Fruit fly (Drosophila melanogaster) whole organism, embryonic: ENCODE data around the gene CG32318.

ENCODE experiments used
- Abd-B ChIP-seq: fragments of 200-800 bp; sonication (Bioruptor generic); optimal IDR thresholded peaks from 2 replicates; lab custom pipeline; 2018; ENCODE audit warnings: missing biosample characterization, mild to moderate bottlenecking, missing genetic modification characterization, moderate library complexity
- BEAF-32 ChIP-seq: fragments of 200-800 bp; sonication (Bioruptor generic); optimal IDR thresholded peaks from 3 replicates; lab custom pipeline; 2017; ENCODE audit warnings: missing biosample characterization, missing genetic modification characterization, mild to moderate bottlenecking, moderate library complexity, missing genetic modification reagents
- Blimp-1 ChIP-seq: fragments of 200-800 bp; sonication (Bioruptor generic); optimal IDR thresholded peaks from 3 replicates; lab custom pipeline; 2018; ENCODE audit warnings: missing biosample characterization, missing genetic modification characterization, mild to moderate bottlenecking, moderate library complexity, missing genetic modification reagents
- CG10274 ChIP-seq: fragments of 200-800 bp; sonication (Bioruptor generic); optimal IDR thresholded peaks from 3 replicates; lab custom pipeline; 2017; ENCODE audit warnings: missing biosample characterization, mild to moderate bottlenecking, missing genetic modification characterization
- CG10431 ChIP-seq: fragments of 200-800 bp; sonication (Bioruptor generic); optimal IDR thresholded peaks from 3 replicates; lab custom pipeline; 2018; ENCODE audit warnings: missing biosample characterization, mild to moderate bottlenecking, missing genetic modification characterization
- CG11723 ChIP-seq: fragments of 200-800 bp; sonication (Bioruptor generic); optimal IDR thresholded peaks from 2 replicates; lab custom pipeline; 2017; ENCODE audit warnings: missing biosample characterization, mild to moderate bottlenecking, missing genetic modification characterization
- CG12104 ChIP-seq: fragments of 200-800 bp; sonication (Bioruptor generic); optimal IDR thresholded peaks from 3 replicates; lab custom pipeline; 2016; ENCODE audit warnings: missing biosample characterization, missing genetic modification characterization
- CG13624 ChIP-seq: fragments of 200-800 bp; sonication (Bioruptor generic); optimal IDR thresholded peaks from 2 replicates; lab custom pipeline; 2016; ENCODE audit warnings: missing biosample characterization, missing genetic modification characterization
- CG1603 ChIP-seq: fragments of 200-800 bp; sonication (Bioruptor generic); optimal IDR thresholded peaks from 2 replicates; lab custom pipeline; 2019; ENCODE audit warnings: missing biosample characterization, mild to moderate bottlenecking, missing genetic modification characterization, moderate library complexity
- CG16779 ChIP-seq: fragments of 200-800 bp; sonication (Bioruptor generic); IDR thresholded peaks from 2 replicates; pipeline ENCODE4 v1.3.6; 2022; ENCODE audit warnings: missing biosample characterization, missing genetic modification characterization
- CG17568 ChIP-seq: fragments of 200-800 bp; sonication (Bioruptor generic); optimal IDR thresholded peaks from 2 replicates; lab custom pipeline; 2018; ENCODE audit warnings: missing biosample characterization, mild to moderate bottlenecking, missing genetic modification characterization, moderate library complexity
- CG17912 ChIP-seq: fragments of 200-800 bp; sonication (Bioruptor generic); optimal IDR thresholded peaks from 2 replicates; lab custom pipeline; 2018; ENCODE audit warnings: missing biosample characterization, mild to moderate bottlenecking, missing genetic modification characterization
- CG18476 ChIP-seq: fragments of 200-800 bp; sonication (Bioruptor generic); optimal IDR thresholded peaks from 2 replicates; lab custom pipeline; 2016; ENCODE audit warnings: missing biosample characterization, mild to moderate bottlenecking, missing genetic modification characterization
- CG4360 ChIP-seq: fragments of 200-800 bp; sonication (Bioruptor generic); IDR thresholded peaks from 2 replicates; pipeline ENCODE4 v1.3.6; 2022; ENCODE audit warnings: missing biosample characterization, missing genetic modification characterization
- CG7556 ChIP-seq: fragments of 200-800 bp; sonication (Bioruptor generic); optimal IDR thresholded peaks from 2 replicates; lab custom pipeline; 2017; ENCODE audit warnings: missing biosample characterization, mild to moderate bottlenecking, missing genetic modification characterization
- CG8281 ChIP-seq: fragments of 200-800 bp; sonication (Bioruptor generic); optimal IDR thresholded peaks from 2 replicates; lab custom pipeline; 2018; ENCODE audit warnings: missing biosample characterization, mild to moderate bottlenecking, missing genetic modification characterization, moderate library complexity
- Camta ChIP-seq: fragments of 200-800 bp; sonication (Bioruptor generic); optimal IDR thresholded peaks from 2 replicates; lab custom pipeline; 2016; ENCODE audit warnings: missing biosample characterization, missing genetic modification characterization
- ERR ChIP-seq: fragments of 200-800 bp; sonication (Bioruptor generic); optimal IDR thresholded peaks from 2 replicates; lab custom pipeline; 2016; ENCODE audit warnings: missing biosample characterization, missing genetic modification characterization
- HmgD ChIP-seq: fragments of 200-800 bp; sonication (Bioruptor generic); optimal IDR thresholded peaks from 3 replicates; lab custom pipeline; 2016; ENCODE audit warnings: missing biosample characterization, missing genetic modification characterization
- HmgZ ChIP-seq: fragments of 200-800 bp; sonication (Bioruptor generic); optimal IDR thresholded peaks from 2 replicates; lab custom pipeline; 2018; ENCODE audit warnings: missing biosample characterization, mild to moderate bottlenecking, missing genetic modification characterization
- Lim3 ChIP-seq: fragments of 200-800 bp; sonication (Bioruptor generic); IDR thresholded peaks from 2 replicates; pipeline ENCODE4 v1.3.6; 2022; ENCODE audit warnings: missing biosample characterization, missing genetic modification characterization
- Max ChIP-seq: fragments of 200-800 bp; sonication (Bioruptor generic); optimal IDR thresholded peaks from 2 replicates; lab custom pipeline; 2016; ENCODE audit warnings: missing biosample characterization, mild to moderate bottlenecking, missing genetic modification characterization
- Med ChIP-seq: fragments of 200-800 bp; sonication (Bioruptor generic); peaks from one replicate; lab custom pipeline; 2016; ENCODE audit warnings: missing biosample characterization, missing genetic modification characterization, mild to moderate bottlenecking, inconsistent platforms, moderate library complexity
- NFAT ChIP-seq: fragments of 200-800 bp; sonication (Bioruptor generic); IDR thresholded peaks from 2 replicates; pipeline ENCODE4 v1.3.6; 2022; ENCODE audit warnings: missing biosample characterization, missing genetic modification characterization
- NK7.1 ChIP-seq: fragments of 200-800 bp; sonication (Bioruptor generic); optimal IDR thresholded peaks from 3 replicates; lab custom pipeline; 2016; ENCODE audit warnings: missing biosample characterization, missing genetic modification characterization
- Rfx ChIP-seq: fragments of 200-800 bp; sonication (Bioruptor generic); IDR thresholded peaks from 2 replicates; pipeline ENCODE4 v1.3.6; 2022; ENCODE audit warnings: missing biosample characterization, missing genetic modification characterization
- TFAM ChIP-seq: fragments of 200-800 bp; sonication (Bioruptor generic); optimal IDR thresholded peaks from 2 replicates; lab custom pipeline; 2017; ENCODE audit warnings: missing biosample characterization, missing genetic modification characterization, inconsistent platforms
- amos ChIP-seq: fragments of 200-800 bp; sonication (Bioruptor generic); IDR thresholded peaks from 2 replicates; pipeline ENCODE4 v1.3.6; 2022; ENCODE audit warnings: missing biosample characterization, missing genetic modification characterization; ENCODE audit not compliant: partially characterized antibody
- aop ChIP-seq: fragments of 200-800 bp; sonication (Bioruptor generic); IDR thresholded peaks from 2 replicates; pipeline ENCODE4 v1.3.6; 2022; ENCODE audit warnings: missing biosample characterization, missing genetic modification characterization
- ara ChIP-seq: fragments of 200-800 bp; sonication (Bioruptor generic); IDR thresholded peaks from 2 replicates; pipeline ENCODE4 v1.3.6; 2022; ENCODE audit warnings: missing biosample characterization, missing genetic modification characterization
- ash1 ChIP-seq: fragments of 200-800 bp; sonication (Bioruptor generic); optimal IDR thresholded peaks from 2 replicates; lab custom pipeline; 2018; ENCODE audit warnings: missing biosample characterization, mild to moderate bottlenecking, missing genetic modification characterization
- chif ChIP-seq, 2 experiments: fragments of 200-800 bp; sonication (Bioruptor generic); optimal IDR thresholded peaks; 3 replicates each; lab custom pipeline; 2016; ENCODE audit warnings: missing biosample characterization in 2 of 2, missing genetic modification characterization in 2 of 2
- crc ChIP-seq: fragments of 200-800 bp; sonication (Bioruptor generic); optimal IDR thresholded peaks from 2 replicates; lab custom pipeline; 2016; ENCODE audit warnings: missing biosample characterization, missing genetic modification characterization
- dan ChIP-seq: fragments of 200-800 bp; sonication (Bioruptor generic); IDR thresholded peaks from 2 replicates; pipeline ENCODE4 v1.3.6; 2022; ENCODE audit warnings: missing biosample characterization, missing genetic modification characterization
- dm ChIP-seq: fragments of 200-800 bp; sonication (Bioruptor generic); optimal IDR thresholded peaks from 3 replicates; lab custom pipeline; 2016; ENCODE audit warnings: missing biosample characterization, missing genetic modification characterization
- esg ChIP-seq: fragments of 200-800 bp; sonication (Bioruptor generic); conservative IDR thresholded peaks from 2 replicates; pipeline ENCODE4 v1.3.6; 2022; ENCODE audit warnings: missing biosample characterization, missing genetic modification characterization
- fd64A ChIP-seq: fragments of 200-800 bp; sonication (Bioruptor generic); optimal IDR thresholded peaks from 3 replicates; lab custom pipeline; 2018; ENCODE audit warnings: missing biosample characterization, mild to moderate bottlenecking, missing genetic modification characterization
- gsb-n ChIP-seq: fragments of 200-800 bp; sonication (Bioruptor generic); optimal IDR thresholded peaks from 3 replicates; lab custom pipeline; 2018; ENCODE audit warnings: missing biosample characterization, mild to moderate bottlenecking, missing genetic modification characterization
- lmd ChIP-seq: fragments of 200-800 bp; sonication (Bioruptor generic); IDR thresholded peaks from 2 replicates; pipeline ENCODE4 v1.3.6; 2022; ENCODE audit warnings: missing biosample characterization, missing genetic modification characterization
- nerfin-2 ChIP-seq: fragments of 200-800 bp; sonication (Bioruptor generic); IDR thresholded peaks from 2 replicates; pipeline ENCODE4 v1.3.6; 2022; ENCODE audit warnings: missing biosample characterization, missing genetic modification characterization; ENCODE audit not compliant: partially characterized antibody
- org-1 ChIP-seq: fragments of 200-800 bp; sonication (Bioruptor generic); optimal IDR thresholded peaks from 2 replicates; lab custom pipeline; 2017; ENCODE audit warnings: missing biosample characterization, missing genetic modification characterization
- peb ChIP-seq: fragments of 200-800 bp; sonication (Bioruptor generic); IDR thresholded peaks from 2 replicates; pipeline ENCODE4 v1.3.6; 2022; ENCODE audit warnings: missing biosample characterization, missing genetic modification characterization
- ro ChIP-seq: fragments of 200-800 bp; sonication (Bioruptor generic); IDR thresholded peaks from 2 replicates; pipeline ENCODE4 v1.3.6; 2022; ENCODE audit warnings: missing biosample characterization, missing genetic modification characterization
- scrt ChIP-seq: fragments of 200-800 bp; sonication (Bioruptor generic); optimal IDR thresholded peaks from 2 replicates; lab custom pipeline; 2018; ENCODE audit warnings: missing biosample characterization, mild to moderate bottlenecking, missing genetic modification characterization, moderate library complexity
- sima ChIP-seq: fragments of 200-800 bp; sonication (Bioruptor generic); optimal IDR thresholded peaks from 2 replicates; lab custom pipeline; 2016; ENCODE audit warnings: missing biosample characterization, missing genetic modification characterization
- tgo ChIP-seq: fragments of 200-800 bp; sonication (Bioruptor generic); IDR thresholded peaks from 3 replicates; pipeline ENCODE4 v1.3.6; 2022; ENCODE audit warnings: missing biosample characterization, missing genetic modification characterization
- tx ChIP-seq: fragments of 200-800 bp; sonication (Bioruptor generic); optimal IDR thresholded peaks from 2 replicates; lab custom pipeline; 2016; ENCODE audit warnings: missing biosample characterization, missing genetic modification characterization
- vvl ChIP-seq: fragments of 200-800 bp; sonication (Bioruptor generic); IDR thresholded peaks from 2 replicates; pipeline ENCODE4 v1.3.6; 2022; ENCODE audit warnings: missing biosample characterization, missing genetic modification characterization
- zen2 ChIP-seq: fragments of 200-800 bp; sonication (Bioruptor generic); IDR thresholded peaks from 3 replicates; pipeline ENCODE4 v1.3.6; 2022; ENCODE audit warnings: missing biosample characterization, missing genetic modification characterization; ENCODE audit not compliant: partially characterized antibody
- zfh2 ChIP-seq: fragments of 200-800 bp; sonication (Bioruptor generic); optimal IDR thresholded peaks from 2 replicates; lab custom pipeline; 2016; ENCODE audit warnings: missing biosample characterization, missing genetic modification characterization

CG32318 gene

dm6 chr3L:1247627-1248295 lies 1.0 kb upstream of the CG32318 start, which contains the start of the genes Psf1 and Sac1 (continued):
- TF ChIP-seq gsb-n (tag; lab: Kevin White, UChicago) = no peak
- TF ChIP-seq CG10274 (GFP tag; lab: Kevin White, UChicago) = no peak
- TF ChIP-seq CG1603 (tag; lab: Kevin White, UChicago) = peak; percentile 71
- no peak for TF ChIP-seq ro (GFP tag; lab: Robert Waterston, UW)
- no peak for TF ChIP-seq dan (GFP tag; lab: Robert Waterston, UW)
- TF ChIP-seq HmgZ (tag; lab: Kevin White, UChicago) = peak; percentile 45
- no peak for TF ChIP-seq Lim3 (GFP tag; lab: Robert Waterston, UW)
- no peak for TF ChIP-seq fd64A (GFP tag; lab: Kevin White, UChicago)
- no peak for TF ChIP-seq CG12104 (GFP tag; lab: Kevin White, UChicago)
- no peak for TF ChIP-seq vvl (GFP tag; lab: Robert Waterston, UW)
- TF ChIP-seq ERR = no peak
- no peak for TF ChIP-seq CG11723 (GFP tag; lab: Kevin White, UChicago)
- TF ChIP-seq nerfin-2 (GFP tag; lab: Robert Waterston, UW) = peak; percentile 74
- no peak for TF ChIP-seq TFAM (GFP tag; lab: Kevin White, UChicago)
- peak; percentile 53; the same call in 1 of the 3 replicates for TF ChIP-seq zen2 (GFP tag; lab: Robert Waterston, UW)
- TF ChIP-seq aop (GFP tag; lab: Robert Waterston, UW) = no peak
- no peak for TF ChIP-seq scrt (GFP tag; lab: Kevin White, UChicago)
- TF ChIP-seq CG7556 (GFP tag; lab: Kevin White, UChicago) = no peak
- TF ChIP-seq esg (GFP tag; lab: Robert Waterston, UW) = peak; percentile 28; the same call in 1 of the 2 replicates
- TF ChIP-seq CG18476 = no peak
- no peak; the same call in 1 of the 2 replicates for TF ChIP-seq lmd (GFP tag; lab: Robert Waterston, UW)
- no peak for TF ChIP-seq ash1 (GFP tag; lab: Kevin White, UChicago)
- no peak for TF ChIP-seq CG10431 (GFP tag; lab: Kevin White, UChicago)
- TF ChIP-seq Camta (GFP tag; lab: Kevin White, UChicago) = peak; percentile 2
- TF ChIP-seq CG13624 (GFP tag; lab: Kevin White, UChicago) = peak; percentile 73
- TF ChIP-seq NFAT = peak; percentile 43; the same call in 1 of the 2 replicates
- no peak for TF ChIP-seq peb (GFP tag; lab: Robert Waterston, UW)
- peak; percentile 62 for TF ChIP-seq tx (GFP tag; lab: Kevin White, UChicago)
- TF ChIP-seq tgo (GFP tag; lab: Robert Waterston, UW) = 0 out of 3 replicates have a peak, but pooled peaks have one; percentile 26
- peak; percentile 88 for TF ChIP-seq Med (GFP tag; lab: Kevin White, UChicago)
- TF ChIP-seq CG8281 = no peak
- no peak for TF ChIP-seq CG17568
- no peak for TF ChIP-seq Blimp-1 (GFP tag; lab: Kevin White, UChicago)
- peak; percentile 7 for TF ChIP-seq crc (GFP tag; lab: Kevin White, UChicago)
- TF ChIP-seq chif (GFP tag; optimal IDR thresholded peaks at IDR 0.05; lab: Kevin White, UChicago) = peak; percentile 49 to 63
- peak; percentile 74 for TF ChIP-seq dm (GFP tag; lab: Kevin White, UChicago)
- TF ChIP-seq amos = peak; percentile 83
- TF ChIP-seq CG16779 = no peak
- TF ChIP-seq HmgD (GFP tag; lab: Kevin White, UChicago) = peak; percentile 29
- TF ChIP-seq BEAF-32 (GFP tag; lab: Kevin White, UChicago) = peak; percentile 97
- no peak for TF ChIP-seq org-1 (GFP tag; lab: Kevin White, UChicago)
- no peak for TF ChIP-seq sima (GFP tag; lab: Kevin White, UChicago)
- TF ChIP-seq Abd-B = peak; percentile 47
- no peak for TF ChIP-seq NK7.1 (GFP tag; lab: Kevin White, UChicago)
- TF ChIP-seq Max (GFP tag; lab: Kevin White, UChicago) = peak; percentile 60
- TF ChIP-seq CG17912 (GFP tag; lab: Kevin White, UChicago) = no peak
- TF ChIP-seq zfh2 (GFP tag; lab: Kevin White, UChicago) = peak; percentile 67
- peak; percentile 60; the same call in 1 of the 2 replicates for TF ChIP-seq Rfx (GFP tag; lab: Robert Waterston, UW)
- TF ChIP-seq ara (GFP tag; lab: Robert Waterston, UW) = no peak
- TF ChIP-seq CG4360 (GFP tag; lab: Robert Waterston, UW) = no peak
